Fruit fly (Drosophila melanogaster): ENCODE measurements around the gene CG14937.
A peak's percentile ranks its signal among the peaks of the same experiment; 100 is the strongest.

Gene CG14937

DNA sequence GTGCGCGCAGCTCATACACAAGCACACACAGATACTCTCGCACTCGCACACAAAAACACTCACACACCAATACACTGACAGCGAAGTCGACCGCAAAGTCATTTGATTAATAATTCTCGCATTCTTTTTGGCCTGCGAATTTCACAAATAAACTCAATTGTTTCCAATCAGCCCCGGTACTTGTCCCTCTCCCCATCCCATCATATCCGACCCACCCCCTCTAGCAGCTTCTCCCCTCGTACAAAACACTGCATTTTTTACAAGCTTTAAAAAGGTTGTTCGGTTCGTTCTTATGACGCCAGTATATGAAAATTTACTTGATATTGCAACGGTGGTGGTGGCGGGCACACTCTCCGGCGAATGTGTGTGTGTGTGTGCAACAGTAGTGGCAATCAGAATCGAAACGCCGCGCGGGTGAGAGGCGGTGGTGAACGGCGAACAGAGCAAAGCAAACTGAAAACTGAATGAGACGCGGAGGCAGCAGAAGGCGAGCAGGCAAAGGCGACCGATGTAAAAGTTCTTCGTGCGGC is 13.9 kb upstream of the CG14937 start (continued):
- no peak for TF ChIP-seq CG8944 (GFP tag; optimal IDR thresholded peaks at IDR 0.05)
- no peak for TF ChIP-seq CG7271 (tag; optimal IDR thresholded peaks at IDR 0.05)
- TF ChIP-seq Poxn (GFP tag; IDR thresholded peaks at IDR 0.05): no peak
- TF ChIP-seq Spps (tag; optimal IDR thresholded peaks at IDR 0.05): no peak
- TF ChIP-seq CG12236 (GFP tag; optimal IDR thresholded peaks at IDR 0.05): no peak
- TF ChIP-seq E2f1 (GFP tag; IDR thresholded peaks at IDR 0.05): peak; percentile 9; the same call in 1 of the 2 replicates
- no peak for TF ChIP-seq gem (tag; optimal IDR thresholded peaks at IDR 0.05)
- TF ChIP-seq Blimp-1 (GFP tag; optimal IDR thresholded peaks at IDR 0.05): no peak
- TF ChIP-seq CG34224 (GFP tag; IDR thresholded peaks at IDR 0.05; ENCODE audit: partially characterized antibody): peak; percentile 24; the same call in 1 of the 3 replicates
- peak; percentile 12 for TF ChIP-seq Hand (GFP tag; optimal IDR thresholded peaks at IDR 0.05)
- no peak for TF ChIP-seq CG15011 (GFP tag; optimal IDR thresholded peaks at IDR 0.05)
- TF ChIP-seq Tbp (GFP tag; optimal IDR thresholded peaks at IDR 0.05): no peak
- no peak for TF ChIP-seq Eip74EF (GFP tag; optimal IDR thresholded peaks at IDR 0.05)
- TF ChIP-seq Lpt (GFP tag; optimal IDR thresholded peaks at IDR 0.05): no peak
- TF ChIP-seq Taf1 (GFP tag; IDR thresholded peaks at IDR 0.05): no peak
- no peak for TF ChIP-seq aop (GFP tag; IDR thresholded peaks at IDR 0.05)
- no peak for TF ChIP-seq CG9215 (GFP tag; IDR thresholded peaks at IDR 0.05)
- TF ChIP-seq Lhr (GFP tag; optimal IDR thresholded peaks at IDR 0.05): no peak
- peak; percentile 16 for TF ChIP-seq zf30C (GFP tag; optimal IDR thresholded peaks at IDR 0.05)
- peak; percentile 85 for TF ChIP-seq CG16779 (GFP tag; IDR thresholded peaks at IDR 0.05)
- no peak for TF ChIP-seq Doc3 (GFP tag; IDR thresholded peaks at IDR 0.05; ENCODE audit: partially characterized antibody)
- TF ChIP-seq nerfin-2 (GFP tag; IDR thresholded peaks at IDR 0.05; ENCODE audit: partially characterized antibody): no peak
- no peak for TF ChIP-seq mld (GFP tag; IDR thresholded peaks at IDR 0.05; ENCODE audit: partially characterized antibody)
- TF ChIP-seq phol (tag; optimal IDR thresholded peaks at IDR 0.05): no peak
- TF ChIP-seq Rfx (GFP tag; IDR thresholded peaks at IDR 0.05): no peak; the same call in 1 of the 2 replicates
- TF ChIP-seq pum (GFP tag; optimal IDR thresholded peaks at IDR 0.05): no peak
- TF ChIP-seq CG3995 (GFP tag; optimal IDR thresholded peaks at IDR 0.05): no peak
- TF ChIP-seq CG8089 (GFP tag; optimal IDR thresholded peaks at IDR 0.05): no peak
- no peak for TF ChIP-seq eve (GFP tag; optimal IDR thresholded peaks at IDR 0.05)
- TF ChIP-seq CG15514 (GFP tag; optimal IDR thresholded peaks at IDR 0.05): peak; percentile 27
- TF ChIP-seq Scr (GFP tag; IDR thresholded peaks at IDR 0.05; ENCODE audit: partially characterized antibody): no peak; the same call in 1 of the 2 replicates
- TF ChIP-seq insv (GFP tag; optimal IDR thresholded peaks at IDR 0.05): peak in 1 of 2 experiments; percentile 42
- TF ChIP-seq lbe (GFP tag; optimal IDR thresholded peaks at IDR 0.05): no peak
- no peak for TF ChIP-seq zfh2 (GFP tag; optimal IDR thresholded peaks at IDR 0.05)
- TF ChIP-seq br (optimal IDR thresholded peaks at IDR 0.05): no peak
- peak; percentile 96 for TF ChIP-seq psq (GFP tag; optimal IDR thresholded peaks at IDR 0.05)
- TF ChIP-seq NC2α (GFP tag; optimal IDR thresholded peaks at IDR 0.05): peak; percentile 20
- TF ChIP-seq oc (tag; optimal IDR thresholded peaks at IDR 0.05): no peak
- TF ChIP-seq CG2129 (GFP tag; IDR thresholded peaks at IDR 0.05; ENCODE audit: partially characterized antibody): no peak
- TF ChIP-seq Adf1 (GFP tag; IDR thresholded peaks at IDR 0.05): peak; percentile 83
- TF ChIP-seq NfI (GFP tag; optimal IDR thresholded peaks at IDR 0.05): peak; percentile 8
- no peak for TF ChIP-seq tin (GFP tag; optimal IDR thresholded peaks at IDR 0.05)
- peak; percentile 60 for TF ChIP-seq ftz-f1 (GFP tag; optimal IDR thresholded peaks at IDR 0.05)
- TF ChIP-seq CG6791 (GFP tag; IDR thresholded peaks at IDR 0.05; ENCODE audit: partially characterized antibody): peak; percentile 60; the same call in 1 of the 3 replicates
- no peak for TF ChIP-seq Dfd (GFP tag; optimal IDR thresholded peaks at IDR 0.05)
- TF ChIP-seq CG2712 (tag; optimal IDR thresholded peaks at IDR 0.05): no peak
- TF ChIP-seq ap (GFP tag; IDR thresholded peaks at IDR 0.05): no peak
- TF ChIP-seq CG2120 (GFP tag; optimal IDR thresholded peaks at IDR 0.05): no peak
- TF ChIP-seq bcd (GFP tag; optimal IDR thresholded peaks at IDR 0.05): no peak
- no peak for TF ChIP-seq dimm (GFP tag; IDR thresholded peaks at IDR 0.05)
